Worm (Caenorhabditis elegans) whole organism, late embryonic: Measurements from ENCODE around the gene M7.12.
A peak's percentile ranks its signal among the peaks of the same experiment; 100 is the strongest.

ENCODE experiments used
- C08G9.2 ChIP-seq: sonication (generic microtip); optimal IDR thresholded peaks from 2 replicates; lab custom pipeline; 2016; ENCODE audit warnings: mild to moderate bottlenecking, missing genetic modification characterization, moderate library complexity, missing compliant biosample characterization
- C38D4.7 ChIP-seq: fragments of 200-800 bp; sonication (Bioruptor generic); optimal IDR thresholded peaks from 2 replicates; lab custom pipeline; 2018; ENCODE audit warnings: mild to moderate bottlenecking, missing genetic modification characterization, moderate library complexity, missing compliant biosample characterization
- K02D7.2 ChIP-seq: sonication (generic microtip); optimal IDR thresholded peaks from 2 replicates; lab custom pipeline; 2017; ENCODE audit warnings: mild to moderate bottlenecking, missing genetic modification characterization, missing compliant biosample characterization
- K09A11.1 ChIP-seq: sonication (generic microtip); optimal IDR thresholded peaks from 2 replicates; lab custom pipeline; 2017; ENCODE audit warnings: antibody characterized with exemption, mild to moderate bottlenecking, missing genetic modification characterization, missing compliant biosample characterization; ENCODE audit not compliant: insufficient read depth
- T23F11.4 ChIP-seq: fragments of 200-800 bp; sonication (Bioruptor generic); optimal IDR thresholded peaks from 2 replicates; lab custom pipeline; 2018; ENCODE audit warnings: mild to moderate bottlenecking, missing genetic modification characterization, missing compliant biosample characterization
- ama-1 ChIP-seq: fragments of 150-350 bp; optimal IDR thresholded peaks from 2 replicates; lab custom pipeline; 2014
- ceh-14 ChIP-seq: sonication (generic microtip); optimal IDR thresholded peaks from 2 replicates; lab custom pipeline; 2016; ENCODE audit warnings: missing genotype, missing genetic modification characterization, missing compliant biosample characterization
- ceh-19 ChIP-seq: fragments of 200-800 bp; sonication (Bioruptor generic); optimal IDR thresholded peaks from 2 replicates; lab custom pipeline; 2018; ENCODE audit warnings: mild to moderate bottlenecking, missing genetic modification characterization, missing compliant biosample characterization
- ceh-2 ChIP-seq: sonication (generic microtip); optimal IDR thresholded peaks from 2 replicates; lab custom pipeline; 2016; ENCODE audit warnings: missing genotype, missing genetic modification characterization, missing compliant biosample characterization
- ceh-22 ChIP-seq: sonication (generic microtip); optimal IDR thresholded peaks from 2 replicates; lab custom pipeline; 2017; ENCODE audit warnings: missing biosample characterization, missing genetic modification characterization
- ceh-31 ChIP-seq: sonication (generic microtip); optimal IDR thresholded peaks from 2 replicates; lab custom pipeline; 2016; ENCODE audit warnings: missing genetic modification characterization, missing compliant biosample characterization
- ceh-34 ChIP-seq: sonication (generic microtip); optimal IDR thresholded peaks from 2 replicates; lab custom pipeline; 2016; ENCODE audit warnings: mild to moderate bottlenecking, missing genetic modification characterization, missing compliant biosample characterization
- ceh-45 ChIP-seq: fragments of 200-800 bp; sonication (Bioruptor generic); IDR thresholded peaks from 2 replicates; pipeline ENCODE4 v1.3.6; 2022; ENCODE audit warnings: missing genetic modification reagents, missing genetic modification characterization, missing compliant biosample characterization
- ceh-48 ChIP-seq: sonication (generic microtip); optimal IDR thresholded peaks from 2 replicates; lab custom pipeline; 2016; ENCODE audit warnings: missing genetic modification characterization, inconsistent platforms, missing compliant biosample characterization
- ceh-6 ChIP-seq: fragments of 200-800 bp; sonication (Bioruptor generic); optimal IDR thresholded peaks from 2 replicates; lab custom pipeline; 2018; ENCODE audit warnings: mild to moderate bottlenecking, missing genetic modification characterization, missing compliant biosample characterization
- ceh-9 ChIP-seq: sonication (generic microtip); optimal IDR thresholded peaks from 2 replicates; lab custom pipeline; 2016; ENCODE audit warnings: mild to moderate bottlenecking, missing genetic modification characterization, inconsistent platforms, missing compliant biosample characterization
- dmd-4 ChIP-seq: sonication (generic microtip); optimal IDR thresholded peaks from 2 replicates; lab custom pipeline; 2016; ENCODE audit warnings: borderline replicate concordance, missing genetic modification characterization, missing compliant biosample characterization
- elt-4 ChIP-seq: sonication (generic microtip); optimal IDR thresholded peaks from 2 replicates; lab custom pipeline; 2016; ENCODE audit warnings: missing genetic modification characterization, missing compliant biosample characterization
- eyg-1 ChIP-seq: sonication (generic microtip); optimal IDR thresholded peaks from 2 replicates; lab custom pipeline; 2016; ENCODE audit warnings: missing genotype, missing genetic modification characterization, missing compliant biosample characterization
- fax-1 ChIP-seq: sonication (generic microtip); optimal IDR thresholded peaks from 2 replicates; lab custom pipeline; 2016; ENCODE audit warnings: missing genotype, missing genetic modification characterization, missing compliant biosample characterization
- fkh-6 ChIP-seq: sonication (generic microtip); optimal IDR thresholded peaks from 2 replicates; lab custom pipeline; 2016; ENCODE audit warnings: missing genetic modification characterization, missing compliant biosample characterization
- hlh-15 ChIP-seq: sonication (generic microtip); optimal IDR thresholded peaks from 2 replicates; lab custom pipeline; 2016; ENCODE audit warnings: missing genetic modification characterization, missing compliant biosample characterization
- hlh-6 ChIP-seq: sonication (generic microtip); optimal IDR thresholded peaks from 2 replicates; lab custom pipeline; 2016; ENCODE audit warnings: missing genotype, missing genetic modification characterization, missing compliant biosample characterization
- hlh-8 ChIP-seq: sonication (generic microtip); optimal IDR thresholded peaks from 2 replicates; lab custom pipeline; 2016; ENCODE audit warnings: missing genotype, missing genetic modification characterization, missing compliant biosample characterization
- lin-11 ChIP-seq: fragments of 200-800 bp; sonication (Bioruptor generic); optimal IDR thresholded peaks from 2 replicates; lab custom pipeline; 2018; ENCODE audit warnings: mild to moderate bottlenecking, missing genetic modification characterization, missing compliant biosample characterization
- madf-2 ChIP-seq: sonication (generic microtip); optimal IDR thresholded peaks from 2 replicates; lab custom pipeline; 2017; ENCODE audit warnings: missing genetic modification characterization, missing compliant biosample characterization
- nfya-1 ChIP-seq: sonication (generic microtip); optimal IDR thresholded peaks from 2 replicates; lab custom pipeline; 2017; ENCODE audit warnings: missing genetic modification characterization, mild to moderate bottlenecking, missing compliant biosample characterization, antibody characterized with exemption, moderate library complexity
- nhr-11 ChIP-seq: fragments of 150-350 bp; optimal IDR thresholded peaks from 2 replicates; lab custom pipeline; 2014; ENCODE audit warnings: missing biosample characterization, missing genetic modification characterization
- nhr-232 ChIP-seq: sonication (generic microtip); optimal IDR thresholded peaks from 2 replicates; lab custom pipeline; 2016; ENCODE audit warnings: missing genetic modification characterization, missing compliant biosample characterization
- npax-4 ChIP-seq: sonication (generic microtip); optimal IDR thresholded peaks from 2 replicates; lab custom pipeline; 2016; ENCODE audit warnings: missing genetic modification characterization, missing compliant biosample characterization
- odd-2 ChIP-seq: sonication (generic microtip); optimal IDR thresholded peaks from 2 replicates; lab custom pipeline; 2017; ENCODE audit warnings: antibody characterized with exemption, mild to moderate bottlenecking, missing genetic modification characterization, missing compliant biosample characterization
- pag-3 ChIP-seq: sonication (generic microtip); optimal IDR thresholded peaks from 2 replicates; lab custom pipeline; 2016; ENCODE audit warnings: missing compliant biosample characterization, missing genetic modification characterization, borderline replicate concordance
- pat-9 ChIP-seq: fragments of 200-800 bp; sonication (Bioruptor generic); optimal IDR thresholded peaks from 2 replicates; lab custom pipeline; 2018; ENCODE audit warnings: mild to moderate bottlenecking, missing genetic modification characterization, moderate library complexity, missing compliant biosample characterization
- pqm-1 ChIP-seq: sonication (generic microtip); optimal IDR thresholded peaks from 2 replicates; lab custom pipeline; 2016; ENCODE audit warnings: missing genetic modification characterization, missing compliant biosample characterization
- pros-1 ChIP-seq: fragments of 150-350 bp; optimal IDR thresholded peaks from 2 replicates; lab custom pipeline; 2014; ENCODE audit warnings: missing biosample characterization, missing genetic modification reagents, missing genetic modification characterization
- ref-2 ChIP-seq: sonication (generic microtip); optimal IDR thresholded peaks from 2 replicates; lab custom pipeline; 2016; ENCODE audit warnings: missing genetic modification characterization, missing compliant biosample characterization
- sox-4 ChIP-seq: sonication (generic microtip); optimal IDR thresholded peaks from 2 replicates; lab custom pipeline; 2017; ENCODE audit warnings: mild to moderate bottlenecking, missing genetic modification characterization, inconsistent platforms, missing compliant biosample characterization
- syd-9 ChIP-seq: sonication (generic microtip); optimal IDR thresholded peaks from 2 replicates; lab custom pipeline; 2016; ENCODE audit warnings: mild to moderate bottlenecking, missing genetic modification characterization, moderate library complexity, missing compliant biosample characterization
- tbx-7 ChIP-seq: sonication (generic microtip); optimal IDR thresholded peaks from 2 replicates; lab custom pipeline; 2016; ENCODE audit warnings: missing genotype, missing genetic modification characterization, missing compliant biosample characterization
- ttx-3 ChIP-seq: sonication (generic microtip); optimal IDR thresholded peaks from 2 replicates; lab custom pipeline; 2016; ENCODE audit warnings: missing genetic modification reagents, missing genetic modification characterization, missing compliant biosample characterization
- unc-3 ChIP-seq, 2 experiments: fragments of 200-800 bp in 1 of 2; sonication (Bioruptor generic) in 1 of 2; sonication (generic microtip) in 1 of 2; conservative IDR thresholded peaks in 1 of 2; optimal IDR thresholded peaks in 1 of 2; 2 replicates each; pipeline versions ENCODE4 v1.3.6 to Lab custom; 2016 to 2022; ENCODE audit warnings: missing compliant biosample characterization in 2 of 2, missing genetic modification characterization in 2 of 2, missing genetic modification reagents in 1 of 2
- unc-42 ChIP-seq: sonication (generic microtip); optimal IDR thresholded peaks from 2 replicates; lab custom pipeline; 2016; ENCODE audit warnings: missing genotype, missing genetic modification characterization, missing compliant biosample characterization
- zip-5 ChIP-seq: sonication (generic microtip); optimal IDR thresholded peaks from 2 replicates; lab custom pipeline; 2016; ENCODE audit warnings: missing genetic modification characterization, missing compliant biosample characterization
- ztf-16 ChIP-seq: sonication (generic microtip); optimal IDR thresholded peaks from 2 replicates; lab custom pipeline; 2017; ENCODE audit warnings: missing genetic modification characterization, missing compliant biosample characterization

Gene M7.12

ce11 chrIV:11082789-11083235 is 15.0 kb downstream of the M7.12 start (continued):
- TF ChIP-seq K02D7.2 (tag; lab: Kevin White, UChicago) (no peak), ceh-14 (tag; lab: Kevin White, UChicago) (peak; percentile 82), eyg-1 (tag; lab: Kevin White, UChicago) (peak; percentile 27), syd-9 (tag; lab: Kevin White, UChicago) (peak; percentile 67), ceh-6 (no peak), ref-2 (peak; percentile 75), tbx-7 (tag; lab: Kevin White, UChicago) (no peak), ceh-45 (GFP tag; lab: Robert Waterston, UW) (no peak), fkh-6 (peak; percentile 24), ama-1 (no peak), pag-3 (tag; lab: Kevin White, UChicago) (no peak), hlh-8 (tag; lab: Kevin White, UChicago) (peak; percentile 66), C08G9.2 (tag; lab: Kevin White, UChicago) (peak; percentile 40), lin-11 (tag; lab: Kevin White, UChicago) (no peak), hlh-15 (no peak), unc-3 (GFP tag; conservative IDR thresholded peaks at IDR 0.05; lab: Robert Waterston, UW) (no peak), unc-3 (tag; optimal IDR thresholded peaks at IDR 0.05; lab: Kevin White, UChicago) (peak; percentile 40), ceh-34 (tag; lab: Kevin White, UChicago) (peak; percentile 95), zip-5 (no peak), npax-4 (tag; lab: Kevin White, UChicago) (no peak), nfya-1 (peak; percentile 97), nhr-11 (tag; lab: Kevin White, UChicago) (no peak), pqm-1 (tag; lab: Kevin White, UChicago) (peak; percentile 73), ceh-19 (peak; percentile 64), odd-2 (tag; lab: Kevin White, UChicago) (no peak), ceh-48 (tag; lab: Kevin White, UChicago) (peak; percentile 91), dmd-4 (tag; lab: Kevin White, UChicago) (no peak), unc-42 (tag; lab: Kevin White, UChicago) (peak; percentile 96), madf-2 (peak; percentile 60), hlh-6 (peak; percentile 27), ztf-16 (peak; percentile 54), C38D4.7 (GFP tag; lab: Kevin White, UChicago) (no peak), ttx-3 (tag; lab: Kevin White, UChicago) (no peak), elt-4 (no peak), T23F11.4 (no peak), ceh-22 (tag; lab: Kevin White, UChicago) (peak; percentile 48), ceh-31 (tag; lab: Kevin White, UChicago) (peak; percentile 94), fax-1 (tag; lab: Kevin White, UChicago) (peak; percentile 45), ceh-9 (tag; lab: Kevin White, UChicago) (no peak), ceh-2 (tag; lab: Kevin White, UChicago) (peak; percentile 81), pat-9 (tag; lab: Kevin White, UChicago) (no peak), pros-1 (tag; lab: Kevin White, UChicago) (peak; percentile 93), K09A11.1 (no peak), nhr-232 (tag; lab: Kevin White, UChicago) (no peak), sox-4 (tag; lab: Kevin White, UChicago) (no peak)
